Worm (Caenorhabditis elegans): ENCODE results near the gene str-73.
"Not testable (repeated sequence)": the region's sequence is repeated elsewhere in the genome, so short reads cannot be mapped to it uniquely, and the experiment has no call there.

The str-73 gene

ce11 chrV:16429940-16430339, at the start of gene str-73:
Gene str-73, plus strand, starts transcription at chrV:16430240.
- TF ChIP-seq ceh-36 (tag; optimal IDR thresholded peaks at IDR 0.05) (no peak), tra-4 (tag; optimal IDR thresholded peaks at IDR 0.05) (no peak), hmg-4 (GFP tag; optimal IDR thresholded peaks at IDR 0.05) (no peak), ama-1 (optimal IDR thresholded peaks at IDR 0.05) (no peak), scrt-1 (GFP tag; IDR thresholded peaks at IDR 0.05) (no peak), B0310.2 (tag; optimal IDR thresholded peaks at IDR 0.05) (no peak), tbx-37 (GFP tag; conservative IDR thresholded peaks at IDR 0.05) (no peak), ceh-13 (GFP tag; optimal IDR thresholded peaks at IDR 0.05) (no peak)

- no peak for TF ChIP-seq aly-1 (tag; optimal IDR thresholded peaks at IDR 0.05)
- TF ChIP-seq hnd-1 (tag; optimal IDR thresholded peaks at IDR 0.05), result no peak
- no peak for TF ChIP-seq B0310.2 (tag; optimal IDR thresholded peaks at IDR 0.05)
Measured at ce11 chrV:16382949-16383348, 47.1 kb upstream of the str-73 start.

ce11 chrV:16383729-16384128, 46.3 kb upstream of the str-73 start, which contains the start of gene F13A7.7:
Gene F13A7.7, minus strand, starts transcription at chrV:16383829.
- not testable (repeated sequence) for TF ChIP-seq flt-1 (GFP tag; IDR thresholded peaks at IDR 0.05); B0310.2 (tag; optimal IDR thresholded peaks at IDR 0.05); ets-7 (tag; optimal IDR thresholded peaks at IDR 0.05)

- TF ChIP-seq aly-1 (tag; optimal IDR thresholded peaks at IDR 0.05) (no peak), ceh-36 (tag; optimal IDR thresholded peaks at IDR 0.05) (no peak), sea-1 (GFP tag; conservative IDR thresholded peaks at IDR 0.05) (no peak), flt-1 (GFP tag; IDR thresholded peaks at IDR 0.05) (no peak), tbx-11 (GFP tag; IDR thresholded peaks at IDR 0.05) (no peak), ceh-13 (GFP tag; optimal IDR thresholded peaks at IDR 0.05) (no peak), ets-7 (tag; optimal IDR thresholded peaks at IDR 0.05) (no peak), F13C5.2 (tag; optimal IDR thresholded peaks at IDR 0.05) (no peak), scrt-1 (GFP tag; IDR thresholded peaks at IDR 0.05) (no peak)
Measured at ce11 chrV:16388268-16388667, 41.8 kb upstream of the str-73 start, which contains the start of gene sri-65. Gene sri-65, minus strand, starts transcription at chrV:16388368.

- TF ChIP-seq flt-1 (GFP tag; IDR thresholded peaks at IDR 0.05) (no peak), tra-4 (tag; optimal IDR thresholded peaks at IDR 0.05) (no peak), scrt-1 (GFP tag; IDR thresholded peaks at IDR 0.05) (no peak), hnd-1 (tag; optimal IDR thresholded peaks at IDR 0.05) (no peak), ceh-13 (GFP tag; optimal IDR thresholded peaks at IDR 0.05) (no peak), tbx-37 (GFP tag; conservative IDR thresholded peaks at IDR 0.05) (no peak), sea-1 (GFP tag; conservative IDR thresholded peaks at IDR 0.05) (no peak)
Measured at ce11 chrV:16390655-16391054, 39.4 kb upstream of the str-73 start, which contains the start of gene gst-44. Gene gst-44, plus strand, starts transcription at chrV:16390891.

ce11 chrV:16393728-16394127, 36.3 kb upstream of the str-73 start, which contains the start of gene srd-63:
Gene srd-63, minus strand, starts transcription at chrV:16393828.
- TF ChIP-seq B0310.2 (tag; optimal IDR thresholded peaks at IDR 0.05) (no peak), ets-7 (tag; optimal IDR thresholded peaks at IDR 0.05) (no peak), hmg-4 (GFP tag; optimal IDR thresholded peaks at IDR 0.05) (no peak), ceh-36 (tag; optimal IDR thresholded peaks at IDR 0.05) (no peak), tbx-37 (GFP tag; conservative IDR thresholded peaks at IDR 0.05) (no peak), ceh-13 (GFP tag; optimal IDR thresholded peaks at IDR 0.05) (no peak), hmbx-1 (tag; optimal IDR thresholded peaks at IDR 0.05) (no peak)

ce11 chrV:16395131-16395530, 34.9 kb upstream of the str-73 start, which contains the start of gene F13A7.11:
Gene F13A7.11, minus strand, starts transcription at chrV:16395304.
- TF ChIP-seq flt-1 (GFP tag; IDR thresholded peaks at IDR 0.05) (no peak), tbx-37 (GFP tag; conservative IDR thresholded peaks at IDR 0.05) (no peak), ceh-36 (tag; optimal IDR thresholded peaks at IDR 0.05) (no peak), hmg-4 (GFP tag; optimal IDR thresholded peaks at IDR 0.05) (no peak), scrt-1 (GFP tag; IDR thresholded peaks at IDR 0.05) (no peak), hnd-1 (tag; optimal IDR thresholded peaks at IDR 0.05) (no peak), hmbx-1 (tag; optimal IDR thresholded peaks at IDR 0.05) (no peak), ets-7 (tag; optimal IDR thresholded peaks at IDR 0.05) (no peak), pes-1 (GFP tag; IDR thresholded peaks at IDR 0.05) (no peak)

- TF ChIP-seq sea-1 (GFP tag; conservative IDR thresholded peaks at IDR 0.05) (no peak), hnd-1 (tag; optimal IDR thresholded peaks at IDR 0.05) (no peak), aly-1 (tag; optimal IDR thresholded peaks at IDR 0.05) (no peak), ceh-36 (tag; optimal IDR thresholded peaks at IDR 0.05) (no peak)
Measured at ce11 chrV:16395739-16396138, 34.3 kb upstream of the str-73 start, which contains the start of gene F13A7.12. Gene F13A7.12, plus strand, starts transcription at chrV:16396039.

- TF ChIP-seq ceh-13 (GFP tag; optimal IDR thresholded peaks at IDR 0.05) (no peak), pes-1 (GFP tag; IDR thresholded peaks at IDR 0.05) (no peak), tbx-11 (GFP tag; IDR thresholded peaks at IDR 0.05) (no peak), ceh-36 (tag; optimal IDR thresholded peaks at IDR 0.05) (no peak), hmbx-1 (tag; optimal IDR thresholded peaks at IDR 0.05) (no peak), tra-4 (tag; optimal IDR thresholded peaks at IDR 0.05) (no peak), hmg-4 (GFP tag; optimal IDR thresholded peaks at IDR 0.05) (no peak), ets-7 (tag; optimal IDR thresholded peaks at IDR 0.05) (no peak), tbx-37 (GFP tag; conservative IDR thresholded peaks at IDR 0.05) (no peak), B0310.2 (tag; optimal IDR thresholded peaks at IDR 0.05) (no peak), ama-1 (optimal IDR thresholded peaks at IDR 0.05) (no peak), scrt-1 (GFP tag; IDR thresholded peaks at IDR 0.05) (no peak), F13C5.2 (tag; optimal IDR thresholded peaks at IDR 0.05) (no peak), aly-1 (tag; optimal IDR thresholded peaks at IDR 0.05) (no peak)
Measured at ce11 chrV:16399388-16399787, 30.7 kb upstream of the str-73 start, which contains the start of gene sre-36. Gene sre-36, plus strand, starts transcription at chrV:16399688.

Measured in whole organism, early embryonic.